Worm (Caenorhabditis elegans) whole organism, L4/young adult: ENCODE results near the gene fbxb-84.

Source experiments
- W03F9.2 ChIP-seq: fragments of 150-350 bp; optimal IDR thresholded peaks from 2 replicates; lab custom pipeline; 2014; ENCODE audit warnings: missing biosample characterization, missing genetic modification characterization
- dao-5 ChIP-seq: sonication (generic microtip); optimal IDR thresholded peaks from 2 replicates; lab custom pipeline; 2016; ENCODE audit warnings: missing genotype, missing genetic modification characterization, moderate library complexity, missing compliant biosample characterization
- him-1 ChIP-seq: sonication (generic microtip); optimal IDR thresholded peaks from 2 replicates; lab custom pipeline; 2016; ENCODE audit warnings: missing genotype, missing genetic modification reagents, missing genetic modification characterization, missing compliant biosample characterization

DNA sequence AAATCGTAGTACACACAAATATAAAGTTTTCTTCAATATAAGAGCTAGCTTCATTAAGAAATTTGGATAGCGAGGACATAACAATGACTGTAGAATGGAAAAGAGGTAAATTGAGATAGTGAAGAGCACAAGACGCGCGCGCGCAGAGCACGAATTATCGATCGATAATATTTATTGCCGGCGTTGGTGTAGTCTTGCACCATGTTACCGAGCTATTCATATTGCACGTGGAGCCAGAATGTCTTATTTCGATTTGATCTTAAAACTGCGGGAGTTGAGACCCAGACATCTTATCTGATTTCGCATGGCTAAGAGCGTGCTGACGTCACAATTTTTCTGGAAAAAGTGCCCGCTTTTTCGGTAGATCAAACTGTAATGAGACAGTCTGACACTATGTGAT, 23.2 kb upstream of the fbxb-84 start, which contains the start of gene F40G9.18:
- no peak for TF ChIP-seq dao-5 (tag; lab: Kevin White, UChicago)
- TF ChIP-seq him-1, result no peak
- no peak for TF ChIP-seq W03F9.2 (tag; lab: Kevin White, UChicago)
